Worm (Caenorhabditis elegans) whole organism, young adult: ENCODE results near the gene fut-8.

ENCODE experiments used
- B0261.1 ChIP-seq: sonication (generic microtip); optimal IDR thresholded peaks from 2 replicates; lab custom pipeline; 2016; ENCODE audit warnings: mild to moderate bottlenecking, missing genetic modification characterization, moderate library complexity, missing compliant biosample characterization
- F22D6.2 ChIP-seq: sonication (generic microtip); optimal IDR thresholded peaks from 2 replicates; lab custom pipeline; 2016; ENCODE audit warnings: mild to moderate bottlenecking, missing genetic modification characterization, missing compliant biosample characterization
- F33H1.4 ChIP-seq: fragments of 200-800 bp; sonication (Bioruptor generic); IDR thresholded peaks from 2 replicates; pipeline ENCODE4 v1.3.6; 2022; ENCODE audit warnings: missing genetic modification reagents, missing genetic modification characterization, missing compliant biosample characterization
- F37B4.10 ChIP-seq: fragments of 200-800 bp; sonication (Bioruptor generic); IDR thresholded peaks from 2 replicates; pipeline ENCODE4 v1.3.6; 2022; ENCODE audit warnings: missing genetic modification characterization, missing compliant biosample characterization
- F39B2.1 ChIP-seq: fragments of 200-800 bp; sonication (Bioruptor generic); IDR thresholded peaks from 2 replicates; pipeline ENCODE4 v1.3.6; 2022; ENCODE audit warnings: missing genetic modification reagents, missing genetic modification characterization, missing compliant biosample characterization
- K11D2.4 ChIP-seq: fragments of 200-800 bp; sonication (Bioruptor generic); IDR thresholded peaks from 2 replicates; pipeline ENCODE4 v1.3.6; 2022; ENCODE audit warnings: missing genetic modification reagents, missing genetic modification characterization, missing compliant biosample characterization
- T26A5.8 ChIP-seq: sonication (generic microtip); optimal IDR thresholded peaks from 2 replicates; lab custom pipeline; 2016; ENCODE audit warnings: missing genetic modification characterization, missing compliant biosample characterization
- Y53F4B.3 ChIP-seq: fragments of 200-800 bp; sonication (Bioruptor generic); IDR thresholded peaks from 2 replicates; pipeline ENCODE4 v1.3.6; 2022; ENCODE audit warnings: missing genetic modification reagents, missing genetic modification characterization, missing compliant biosample characterization
- Y53G8AR.9 ChIP-seq: fragments of 200-800 bp; sonication (Bioruptor generic); conservative IDR thresholded peaks from 2 replicates; pipeline ENCODE4 v1.3.6; 2022; ENCODE audit warnings: missing genetic modification reagents, missing genetic modification characterization, missing compliant biosample characterization
- Y79H2A.3 ChIP-seq: fragments of 200-800 bp; sonication (Bioruptor generic); conservative IDR thresholded peaks from 2 replicates; pipeline ENCODE4 v1.3.6; 2022; ENCODE audit warnings: missing genetic modification reagents, missing genetic modification characterization, missing compliant biosample characterization
- attf-3 ChIP-seq: fragments of 200-800 bp; sonication (Bioruptor generic); conservative IDR thresholded peaks from 2 replicates; pipeline ENCODE4 v1.3.6; 2022; ENCODE audit warnings: missing genetic modification reagents, missing genetic modification characterization, missing compliant biosample characterization
- ccch-3 ChIP-seq: fragments of 200-800 bp; sonication (Bioruptor generic); optimal IDR thresholded peaks from 2 replicates; lab custom pipeline; 2018; ENCODE audit warnings: mild to moderate bottlenecking, missing genetic modification characterization, missing compliant biosample characterization
- ceh-100 ChIP-seq: fragments of 200-800 bp; sonication (Bioruptor generic); IDR thresholded peaks from 2 replicates; pipeline ENCODE4 v1.3.6; 2022; ENCODE audit warnings: missing genetic modification reagents, missing genetic modification characterization, missing compliant biosample characterization
- ceh-58 ChIP-seq: fragments of 200-800 bp; sonication (Bioruptor generic); IDR thresholded peaks from 2 replicates; pipeline ENCODE4 v1.3.6; 2022; ENCODE audit warnings: missing genetic modification characterization, missing compliant biosample characterization
- ceh-79 ChIP-seq: sonication (generic microtip); optimal IDR thresholded peaks from 2 replicates; lab custom pipeline; 2017; ENCODE audit warnings: mild to moderate bottlenecking, missing genetic modification characterization, missing compliant biosample characterization
- fkh-3 ChIP-seq: sonication (generic microtip); optimal IDR thresholded peaks from 2 replicates; lab custom pipeline; 2016; ENCODE audit warnings: mild to moderate bottlenecking, missing genetic modification characterization, missing compliant biosample characterization
- him-1 ChIP-seq: sonication (generic microtip); optimal IDR thresholded peaks from 2 replicates; lab custom pipeline; 2016; ENCODE audit warnings: missing genotype, missing genetic modification reagents, missing genetic modification characterization, missing compliant biosample characterization
- hlh-12 ChIP-seq: sonication (generic microtip); optimal IDR thresholded peaks from 2 replicates; lab custom pipeline; 2016; ENCODE audit warnings: missing genetic modification characterization, missing compliant biosample characterization
- hmg-1.2 ChIP-seq: fragments of 200-800 bp; sonication (Bioruptor generic); IDR thresholded peaks from 2 replicates; pipeline ENCODE4 v1.3.6; 2022; ENCODE audit warnings: missing genetic modification reagents, missing genetic modification characterization, missing compliant biosample characterization
- hmg-20 ChIP-seq: fragments of 200-800 bp; sonication (Bioruptor generic); IDR thresholded peaks from 2 replicates; pipeline ENCODE4 v1.3.6; 2022; ENCODE audit warnings: missing genetic modification reagents, missing genetic modification characterization, missing compliant biosample characterization
- hrde-1 ChIP-seq: sonication (generic microtip); optimal IDR thresholded peaks from 2 replicates; lab custom pipeline; 2016; ENCODE audit warnings: missing genetic modification characterization, mild to moderate bottlenecking, missing compliant biosample characterization, moderate library complexity, missing genotype, missing genetic modification reagents, borderline replicate concordance
- hsf-1 ChIP-seq: fragments of 200-800 bp; sonication (Bioruptor generic); IDR thresholded peaks from 2 replicates; pipeline ENCODE4 v1.3.6; 2022; ENCODE audit warnings: missing genetic modification reagents, missing genetic modification characterization, missing compliant biosample characterization
- let-526 ChIP-seq: fragments of 200-800 bp; sonication (Bioruptor generic); IDR thresholded peaks from 2 replicates; pipeline ENCODE4 v1.3.6; 2022; ENCODE audit warnings: missing genetic modification reagents, missing genetic modification characterization, missing compliant biosample characterization
- let-607 ChIP-seq, 2 experiments: fragments of 200-800 bp in 1 of 2; sonication (Bioruptor generic) in 1 of 2; sonication (generic microtip) in 1 of 2; optimal IDR thresholded peaks; 2 replicates each; lab custom pipeline; 2016 to 2018; ENCODE audit warnings: mild to moderate bottlenecking in 2 of 2, missing compliant biosample characterization in 2 of 2, missing genetic modification characterization in 2 of 2, moderate library complexity in 2 of 2, missing genotype in 1 of 2
- lin-26 ChIP-seq: fragments of 200-800 bp; sonication (Bioruptor generic); IDR thresholded peaks from 2 replicates; pipeline ENCODE4 v1.3.6; 2022; ENCODE audit warnings: missing genetic modification reagents, missing genetic modification characterization, missing compliant biosample characterization
- lin-40 ChIP-seq: sonication (generic microtip); optimal IDR thresholded peaks from 2 replicates; lab custom pipeline; 2016; ENCODE audit warnings: missing genetic modification characterization, mild to moderate bottlenecking, missing compliant biosample characterization, missing genotype, missing genetic modification reagents
- lir-1 ChIP-seq: fragments of 200-800 bp; sonication (Bioruptor generic); conservative IDR thresholded peaks from 2 replicates; pipeline ENCODE4 v1.3.6; 2022; ENCODE audit warnings: missing genetic modification reagents, missing genetic modification characterization, missing compliant biosample characterization
- lsl-1 ChIP-seq: fragments of 200-800 bp; sonication (Bioruptor generic); optimal IDR thresholded peaks from 2 replicates; lab custom pipeline; 2018; ENCODE audit warnings: mild to moderate bottlenecking, missing genetic modification characterization, moderate library complexity, missing compliant biosample characterization
- lsy-27 ChIP-seq: sonication (generic microtip); optimal IDR thresholded peaks from 2 replicates; lab custom pipeline; 2017; ENCODE audit warnings: missing genetic modification characterization, mild to moderate bottlenecking, missing compliant biosample characterization, antibody characterized with exemption, missing genotype, borderline replicate concordance; ENCODE audit not compliant: insufficient read depth
- madf-10 ChIP-seq: sonication (generic microtip); optimal IDR thresholded peaks from 2 replicates; lab custom pipeline; 2016; ENCODE audit warnings: mild to moderate bottlenecking, missing genetic modification characterization, missing compliant biosample characterization
- madf-3 ChIP-seq: fragments of 200-800 bp; sonication (Bioruptor generic); IDR thresholded peaks from 2 replicates; pipeline ENCODE4 v1.3.6; 2022; ENCODE audit warnings: missing genetic modification reagents, missing genetic modification characterization, missing compliant biosample characterization
- madf-6 ChIP-seq: fragments of 200-800 bp; sonication (Bioruptor generic); IDR thresholded peaks from 2 replicates; pipeline ENCODE4 v1.3.6; 2022; ENCODE audit warnings: missing genetic modification reagents, missing genetic modification characterization, missing compliant biosample characterization
- mel-28 ChIP-seq: sonication (generic microtip); optimal IDR thresholded peaks from 2 replicates; lab custom pipeline; 2016; ENCODE audit warnings: borderline replicate concordance, mild to moderate bottlenecking, missing genetic modification characterization, missing compliant biosample characterization
- nfya-1 ChIP-seq: sonication (generic microtip); optimal IDR thresholded peaks from 2 replicates; lab custom pipeline; 2017; ENCODE audit warnings: antibody characterized with exemption, missing compliant biosample characterization, missing genetic modification characterization, borderline replicate concordance; ENCODE audit not compliant: insufficient read depth
- nfyb-1 ChIP-seq: fragments of 200-800 bp; sonication (Bioruptor generic); IDR thresholded peaks from 2 replicates; pipeline ENCODE4 v1.3.6; 2022; ENCODE audit warnings: missing genetic modification reagents, missing genetic modification characterization, missing compliant biosample characterization
- nhr-120 ChIP-seq: fragments of 200-800 bp; sonication (Bioruptor generic); IDR thresholded peaks from 2 replicates; pipeline ENCODE4 v1.3.6; 2022; ENCODE audit warnings: missing genetic modification characterization, missing compliant biosample characterization
- nhr-80 ChIP-seq: sonication (generic microtip); optimal IDR thresholded peaks from 2 replicates; lab custom pipeline; 2016; ENCODE audit warnings: missing genetic modification characterization, missing compliant biosample characterization
- rcor-1 ChIP-seq: fragments of 200-800 bp; sonication (Bioruptor generic); IDR thresholded peaks from 2 replicates; pipeline ENCODE4 v1.3.6; 2022; ENCODE audit warnings: missing genetic modification reagents, missing genetic modification characterization, missing compliant biosample characterization
- repo-1 ChIP-seq: sonication (generic microtip); optimal IDR thresholded peaks from 2 replicates; lab custom pipeline; 2017; ENCODE audit warnings: mild to moderate bottlenecking, missing genetic modification characterization, missing compliant biosample characterization
- rpc-1 ChIP-seq, 2 experiments: fragments of 150-350 bp in 1 of 2; sonication (generic microtip) in 1 of 2; optimal IDR thresholded peaks; 2 replicates each; lab custom pipeline; 2014 to 2018; ENCODE audit warnings: missing biosample characterization in 1 of 2, missing genetic modification characterization in 1 of 2, missing genetic modification reagents in 1 of 2, missing genotype in 1 of 2
- sea-2 ChIP-seq: fragments of 200-800 bp; sonication (Bioruptor generic); IDR thresholded peaks from 2 replicates; pipeline ENCODE4 v1.3.6; 2022; ENCODE audit warnings: missing genetic modification characterization, missing compliant biosample characterization
- snpc-1.1 ChIP-seq: sonication (generic microtip); optimal IDR thresholded peaks from 2 replicates; lab custom pipeline; 2017; ENCODE audit warnings: missing genetic modification characterization, mild to moderate bottlenecking, missing compliant biosample characterization, antibody characterized with exemption, moderate library complexity, missing genotype, missing genetic modification reagents; ENCODE audit not compliant: insufficient read depth
- tbx-9 ChIP-seq: sonication (generic microtip); optimal IDR thresholded peaks from 2 replicates; lab custom pipeline; 2016; ENCODE audit warnings: borderline replicate concordance, missing genetic modification characterization, inconsistent platforms, missing compliant biosample characterization
- unc-62 ChIP-seq: fragments of 150-350 bp; optimal IDR thresholded peaks from 2 replicates; lab custom pipeline; 2014; ENCODE audit warnings: missing biosample characterization, missing genetic modification reagents, missing genetic modification characterization
- ztf-25 ChIP-seq: fragments of 200-800 bp; sonication (Bioruptor generic); IDR thresholded peaks from 2 replicates; pipeline ENCODE4 v1.3.6; 2022; ENCODE audit warnings: missing genetic modification reagents, missing genetic modification characterization, missing compliant biosample characterization
- ztf-3 ChIP-seq: fragments of 200-800 bp; sonication (Bioruptor generic); optimal IDR thresholded peaks from 2 replicates; lab custom pipeline; 2018; ENCODE audit warnings: mild to moderate bottlenecking, missing genetic modification characterization, missing compliant biosample characterization
- ztf-6 ChIP-seq: fragments of 200-800 bp; sonication (Bioruptor generic); IDR thresholded peaks from 2 replicates; pipeline ENCODE4 v1.3.6; 2022; ENCODE audit warnings: missing genetic modification reagents, missing genetic modification characterization, missing compliant biosample characterization

Gene fut-8

DNA sequence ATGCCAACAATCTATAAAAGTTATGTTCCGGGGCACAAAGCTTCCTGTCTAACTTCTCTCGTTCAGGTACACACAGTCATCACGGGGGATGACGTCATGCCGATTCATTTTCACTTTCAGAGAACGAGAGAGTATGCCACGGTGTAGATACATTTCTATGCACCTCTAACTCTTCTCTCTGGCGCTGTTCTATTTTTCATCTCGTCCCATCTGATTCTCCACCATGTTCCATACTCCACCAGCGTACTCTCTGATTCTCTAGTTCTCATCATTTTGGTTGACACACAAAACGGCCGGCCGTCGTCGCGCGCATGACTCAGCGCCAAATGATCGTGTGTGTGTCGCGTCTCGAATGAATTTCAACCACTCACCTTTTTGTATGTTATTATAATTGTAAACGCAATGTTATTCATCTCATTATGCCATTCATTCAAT lies 10.1 kb upstream of the fut-8 start (continued):
- TF ChIP-seq nfya-1 (tag; lab: Kevin White, UChicago), result no peak
- TF ChIP-seq ceh-100, result no peak
- peak; percentile 62 for TF ChIP-seq attf-3 (GFP tag; lab: Robert Waterston, UW)
- TF ChIP-seq madf-3, result peak; percentile 83; the same call in 1 of the 2 replicates
- no peak for TF ChIP-seq ceh-58
- no peak for TF ChIP-seq hlh-12
- TF ChIP-seq lin-26, result peak; percentile 67; the same call in 1 of the 2 replicates
- TF ChIP-seq hrde-1 (tag; lab: Kevin White, UChicago), result no peak
- TF ChIP-seq nfyb-1 (GFP tag; lab: Robert Waterston, UW), result peak; percentile 91
- no peak for TF ChIP-seq F33H1.4 (GFP tag; lab: Robert Waterston, UW)
- no peak for TF ChIP-seq snpc-1.1 (tag; lab: Kevin White, UChicago)
- TF ChIP-seq sea-2 (GFP tag; lab: Robert Waterston, UW), result no peak
- no peak for TF ChIP-seq F39B2.1 (GFP tag; lab: Robert Waterston, UW)
- TF ChIP-seq T26A5.8 (tag; lab: Kevin White, UChicago), result no peak
- TF ChIP-seq ztf-25, result no peak
- TF ChIP-seq unc-62 (GFP tag; lab: Kevin White, UChicago), result peak; percentile 25
- peak; percentile 90 for TF ChIP-seq K11D2.4 (GFP tag; lab: Robert Waterston, UW)
- TF ChIP-seq Y79H2A.3, result no peak
- peak; percentile 37; the same call in 1 of the 2 replicates for TF ChIP-seq rcor-1
- TF ChIP-seq F37B4.10, result peak; percentile 89; the same call in 1 of the 2 replicates
- TF ChIP-seq B0261.1, result no peak
- peak; percentile 72 for TF ChIP-seq F22D6.2
- TF ChIP-seq ztf-3, result peak; percentile 27
- TF ChIP-seq repo-1, result peak; percentile 77
- no peak for TF ChIP-seq ccch-3
- peak; percentile 97 for TF ChIP-seq nhr-80
- peak; percentile 43; the same call in 1 of the 2 replicates for TF ChIP-seq madf-6 (GFP tag; lab: Robert Waterston, UW)
- TF ChIP-seq mel-28 (tag; lab: Kevin White, UChicago), result no peak
- no peak for TF ChIP-seq ceh-79 (tag; lab: Kevin White, UChicago)
- 0 out of 2 replicates have a peak, but pooled peaks have one; percentile 13 for TF ChIP-seq hmg-20 (GFP tag; lab: Robert Waterston, UW)
- TF ChIP-seq lir-1 (GFP tag; lab: Robert Waterston, UW), result peak; percentile 81
- TF ChIP-seq nhr-120 (GFP tag; lab: Robert Waterston, UW), result no peak
- peak; percentile 93 for TF ChIP-seq madf-10
- no peak for TF ChIP-seq ztf-6
- TF ChIP-seq him-1 (tag; lab: Kevin White, UChicago), result no peak
- TF ChIP-seq lsl-1 (GFP tag; lab: Kevin White, UChicago), result no peak
- TF ChIP-seq let-526 (GFP tag; lab: Robert Waterston, UW), result peak; percentile 80; the same call in 1 of the 2 replicates
- TF ChIP-seq let-607 (tag; optimal IDR thresholded peaks at IDR 0.05; lab: Kevin White, UChicago), result peak; percentile 84 to 92
- no peak for TF ChIP-seq fkh-3 (tag; lab: Kevin White, UChicago)
- no peak for TF ChIP-seq Y53F4B.3
- peak; percentile 95 for TF ChIP-seq lin-40 (tag; lab: Kevin White, UChicago)
- TF ChIP-seq tbx-9, result no peak
- no peak for TF ChIP-seq rpc-1 (optimal IDR thresholded peaks at IDR 0.05; lab: Kevin White, UChicago)
- no peak for TF ChIP-seq rpc-1 (tag; optimal IDR thresholded peaks at IDR 0.05; lab: Kevin White, UChicago)
- peak; percentile 57; the same call in 1 of the 2 replicates for TF ChIP-seq hsf-1 (GFP tag; lab: Robert Waterston, UW)
- TF ChIP-seq lsy-27 (tag; lab: Kevin White, UChicago), result no peak
- peak; percentile 74; the same call in 1 of the 2 replicates for TF ChIP-seq Y53G8AR.9
- peak; percentile 95 for TF ChIP-seq hmg-1.2 (GFP tag; lab: Robert Waterston, UW)
